Worm (Caenorhabditis elegans) whole organism, L3 larva: ENCODE results near the gene cthd-1.

ENCODE experiments used
- ZK546.5 ChIP-seq: sonication (generic microtip); optimal IDR thresholded peaks from 2 replicates; lab custom pipeline; 2017; ENCODE audit warnings: missing biosample characterization, missing genetic modification characterization
- ceh-82 ChIP-seq: fragments of 150-350 bp; optimal IDR thresholded peaks from 2 replicates; lab custom pipeline; 2014; ENCODE audit warnings: missing biosample characterization, missing genetic modification characterization
- egl-27 ChIP-seq: sonication (generic microtip); optimal IDR thresholded peaks from 4 replicates; lab custom pipeline; 2017; ENCODE audit warnings: missing biosample characterization, missing genetic modification reagents, missing genetic modification characterization
- egl-5 ChIP-seq: fragments of 150-350 bp; optimal IDR thresholded peaks from 2 replicates; lab custom pipeline; 2017; ENCODE audit warnings: missing biosample characterization, missing genetic modification reagents, missing genetic modification characterization, inconsistent platforms
- fkh-10 ChIP-seq: sonication (generic microtip); optimal IDR thresholded peaks from 2 replicates; lab custom pipeline; 2017; ENCODE audit warnings: missing biosample characterization, missing genetic modification reagents, missing genetic modification characterization
- jun-1 ChIP-seq: fragments of 150-350 bp; optimal IDR thresholded peaks from 2 replicates; lab custom pipeline; 2014; ENCODE audit warnings: missing biosample characterization, missing genetic modification reagents, missing genetic modification characterization
- nfya-1 ChIP-seq: sonication (generic microtip); optimal IDR thresholded peaks from 2 replicates; lab custom pipeline; 2017; ENCODE audit warnings: missing genetic modification characterization, mild to moderate bottlenecking, missing compliant biosample characterization, antibody characterized with exemption, moderate library complexity; ENCODE audit not compliant: insufficient read depth
- nhr-12 ChIP-seq: fragments of 150-350 bp; optimal IDR thresholded peaks from 2 replicates; lab custom pipeline; 2014; ENCODE audit warnings: missing biosample characterization, missing genetic modification characterization
- nhr-25 ChIP-seq: sonication (generic microtip); optimal IDR thresholded peaks from 2 replicates; lab custom pipeline; 2017; ENCODE audit warnings: missing biosample characterization, missing genetic modification characterization
- nhr-77 ChIP-seq: fragments of 150-350 bp; optimal IDR thresholded peaks from 2 replicates; lab custom pipeline; 2014; ENCODE audit warnings: missing biosample characterization, missing genetic modification characterization
- snpc-4 ChIP-seq: fragments of 150-350 bp; optimal IDR thresholded peaks from 2 replicates; lab custom pipeline; 2014; ENCODE audit warnings: missing biosample characterization, missing genetic modification characterization
- unc-62 ChIP-seq: fragments of 150-350 bp; sonication (generic microtip); optimal IDR thresholded peaks from 4 replicates; lab custom pipeline; 2014; ENCODE audit warnings: missing biosample characterization, missing genetic modification reagents, missing genetic modification characterization

DNA sequence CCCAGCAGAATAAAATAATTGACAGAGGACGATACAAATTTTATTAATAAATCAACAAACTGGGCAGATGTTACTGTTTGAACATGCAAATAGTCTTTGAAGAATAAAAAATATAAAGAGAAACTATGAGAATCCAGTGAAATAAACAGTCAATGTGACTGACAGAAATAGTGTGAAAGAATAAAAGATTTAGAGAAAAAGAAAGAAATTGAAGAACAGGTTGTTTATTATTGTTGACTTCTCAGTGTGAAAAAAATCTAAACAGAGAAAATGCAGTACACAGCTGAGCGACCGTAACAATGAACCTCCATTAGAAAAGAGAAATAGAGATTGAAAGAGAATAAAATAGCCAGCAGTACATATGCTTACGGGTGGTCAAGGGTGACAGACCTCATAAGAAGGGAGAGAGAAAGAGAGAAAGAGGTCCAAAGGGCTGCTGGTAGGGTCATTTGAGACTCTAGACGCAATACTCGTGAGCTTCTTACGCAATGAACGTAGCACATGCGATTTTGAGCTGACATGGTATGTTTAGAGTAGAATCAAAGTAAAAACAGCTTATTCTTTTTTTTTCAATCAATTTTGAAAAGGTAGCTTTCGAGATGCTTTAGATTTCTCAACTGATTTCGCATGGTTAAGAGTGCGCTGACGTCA lies 46.1 kb downstream of the cthd-1 start, which contains the start of gene slcr-46.3:
- no peak for TF ChIP-seq nfya-1
- no peak for TF ChIP-seq snpc-4 (tag; lab: Kevin White, UChicago)
- no peak for TF ChIP-seq ceh-82 (tag; lab: Kevin White, UChicago)
- no peak for TF ChIP-seq nhr-77 (tag; lab: Kevin White, UChicago)
- TF ChIP-seq nhr-12 (tag; lab: Kevin White, UChicago), result no peak
- TF ChIP-seq ZK546.5 (tag; lab: Kevin White, UChicago), result no peak
- no peak for TF ChIP-seq fkh-10 (GFP tag; lab: Kevin White, UChicago)
- no peak for TF ChIP-seq egl-5 (tag; lab: Kevin White, UChicago)
- TF ChIP-seq egl-27 (tag; lab: Kevin White, UChicago), result no peak
- no peak for TF ChIP-seq nhr-25 (tag; lab: Kevin White, UChicago)
- no peak for TF ChIP-seq unc-62 (GFP tag; lab: Kevin White, UChicago)
- no peak for TF ChIP-seq jun-1 (tag; lab: Kevin White, UChicago)
